Worm (Caenorhabditis elegans) whole organism, mixed stage, embryonic: ENCODE results near the gene C49A9.4.

Experiments used
- M03D4.4 ChIP-seq: sonication (generic microtip); optimal IDR thresholded peaks from 2 replicates; lab custom pipeline; 2017; ENCODE audit warnings: mild to moderate bottlenecking, missing genetic modification characterization, missing compliant biosample characterization
- bed-3 ChIP-seq: fragments of 200-800 bp; sonication (Bioruptor generic); optimal IDR thresholded peaks from 3 replicates; lab custom pipeline; 2018; ENCODE audit warnings: mild to moderate bottlenecking, missing genetic modification characterization, moderate library complexity, missing compliant biosample characterization
- blmp-1 ChIP-seq: fragments of 150-350 bp; optimal IDR thresholded peaks from 2 replicates; lab custom pipeline; 2014; ENCODE audit warnings: missing biosample characterization, missing genetic modification characterization
- ceh-39 ChIP-seq: fragments of 150-350 bp; optimal IDR thresholded peaks from 2 replicates; lab custom pipeline; 2014; ENCODE audit warnings: missing biosample characterization, missing genetic modification characterization
- ceh-43 ChIP-seq: fragments of 200-800 bp; sonication (Bioruptor generic); optimal IDR thresholded peaks from 2 replicates; lab custom pipeline; 2018; ENCODE audit warnings: mild to moderate bottlenecking, missing genetic modification characterization, moderate library complexity, missing compliant biosample characterization
- ceh-83 ChIP-seq: fragments of 200-800 bp; sonication (Bioruptor generic); optimal IDR thresholded peaks from 2 replicates; lab custom pipeline; 2018; ENCODE audit warnings: mild to moderate bottlenecking, missing genetic modification characterization, missing compliant biosample characterization
- ces-1 ChIP-seq: fragments of 150-350 bp; optimal IDR thresholded peaks from 2 replicates; lab custom pipeline; 2014; ENCODE audit warnings: missing biosample characterization, missing genetic modification reagents, missing genetic modification characterization
- drap-1 ChIP-seq: fragments of 200-800 bp; sonication (Bioruptor generic); optimal IDR thresholded peaks from 3 replicates; lab custom pipeline; 2018; ENCODE audit warnings: mild to moderate bottlenecking, missing genetic modification characterization, missing compliant biosample characterization
- elt-1 ChIP-seq: sonication (generic microtip); optimal IDR thresholded peaks from 2 replicates; lab custom pipeline; 2017; ENCODE audit warnings: missing genetic modification characterization, mild to moderate bottlenecking, missing compliant biosample characterization, antibody characterized with exemption, moderate library complexity, borderline replicate concordance; ENCODE audit not compliant: insufficient read depth
- elt-3 ChIP-seq: fragments of 150-350 bp; optimal IDR thresholded peaks from 2 replicates; lab custom pipeline; 2014; ENCODE audit warnings: missing biosample characterization, missing genetic modification characterization
- ham-2 ChIP-seq: fragments of 200-800 bp; sonication (Bioruptor generic); optimal IDR thresholded peaks from 2 replicates; lab custom pipeline; 2018; ENCODE audit warnings: mild to moderate bottlenecking, missing genetic modification characterization, missing compliant biosample characterization
- lin-13 ChIP-seq: fragments of 150-350 bp; optimal IDR thresholded peaks from 2 replicates; lab custom pipeline; 2014; ENCODE audit warnings: missing biosample characterization, missing genetic modification characterization
- lin-32 ChIP-seq: fragments of 200-800 bp; sonication (Bioruptor generic); optimal IDR thresholded peaks from 2 replicates; lab custom pipeline; 2018; ENCODE audit warnings: mild to moderate bottlenecking, missing genetic modification characterization, missing compliant biosample characterization
- lsy-2 ChIP-seq: fragments of 150-350 bp; optimal IDR thresholded peaks from 2 replicates; lab custom pipeline; 2014; ENCODE audit warnings: missing biosample characterization, missing genetic modification characterization
- mab-5 ChIP-seq: fragments of 150-350 bp; optimal IDR thresholded peaks from 2 replicates; lab custom pipeline; 2014; ENCODE audit warnings: missing biosample characterization, missing genetic modification characterization
- mep-1 ChIP-seq: fragments of 150-350 bp; optimal IDR thresholded peaks from 2 replicates; lab custom pipeline; 2017; ENCODE audit warnings: missing biosample characterization, missing genetic modification reagents, missing genetic modification characterization, inconsistent platforms
- mls-2 ChIP-seq: sonication (generic microtip); optimal IDR thresholded peaks from 2 replicates; lab custom pipeline; 2016; ENCODE audit warnings: mild to moderate bottlenecking, missing genetic modification characterization, moderate library complexity, missing compliant biosample characterization
- nhr-12 ChIP-seq: fragments of 150-350 bp; optimal IDR thresholded peaks from 2 replicates; lab custom pipeline; 2014; ENCODE audit warnings: missing biosample characterization, missing genetic modification characterization
- nhr-2 ChIP-seq: fragments of 150-350 bp; optimal IDR thresholded peaks from 2 replicates; lab custom pipeline; 2014; ENCODE audit warnings: missing biosample characterization, missing genetic modification characterization
- nhr-237 ChIP-seq: fragments of 150-350 bp; optimal IDR thresholded peaks from 2 replicates; lab custom pipeline; 2014; ENCODE audit warnings: missing biosample characterization, missing genetic modification characterization
- nhr-28 ChIP-seq: fragments of 150-350 bp; optimal IDR thresholded peaks from 2 replicates; lab custom pipeline; 2014; ENCODE audit warnings: missing biosample characterization, missing genetic modification characterization
- nhr-76 ChIP-seq: sonication (generic microtip); optimal IDR thresholded peaks from 2 replicates; lab custom pipeline; 2017; ENCODE audit warnings: missing biosample characterization, missing genetic modification characterization
- pha-4 ChIP-seq: fragments of 150-350 bp; optimal IDR thresholded peaks from 2 replicates; lab custom pipeline; 2018; ENCODE audit warnings: missing biosample characterization, missing genetic modification reagents, missing genetic modification characterization
- sem-2 ChIP-seq: fragments of 200-800 bp; sonication (Bioruptor generic); optimal IDR thresholded peaks from 2 replicates; lab custom pipeline; 2018; ENCODE audit warnings: mild to moderate bottlenecking, missing genetic modification characterization, missing compliant biosample characterization
- snpc-4 ChIP-seq: fragments of 150-350 bp; optimal IDR thresholded peaks from 2 replicates; lab custom pipeline; 2014; ENCODE audit warnings: missing biosample characterization, missing genetic modification characterization
- sptf-1 ChIP-seq: sonication (generic microtip); optimal IDR thresholded peaks from 2 replicates; lab custom pipeline; 2017; ENCODE audit warnings: mild to moderate bottlenecking, missing genetic modification characterization, moderate library complexity, missing compliant biosample characterization
- tbx-8 ChIP-seq: fragments of 200-800 bp; sonication (Bioruptor generic); optimal IDR thresholded peaks from 2 replicates; lab custom pipeline; 2018; ENCODE audit warnings: mild to moderate bottlenecking, missing genetic modification characterization, moderate library complexity, missing compliant biosample characterization
- unc-120 ChIP-seq: sonication (generic microtip); optimal IDR thresholded peaks from 2 replicates; lab custom pipeline; 2017; ENCODE audit warnings: missing genetic modification characterization, missing compliant biosample characterization; ENCODE audit not compliant: poor library complexity, severe bottlenecking
- unc-39 ChIP-seq: fragments of 150-350 bp; optimal IDR thresholded peaks from 2 replicates; lab custom pipeline; 2014; ENCODE audit warnings: missing biosample characterization, missing genetic modification characterization
- zip-8 ChIP-seq: fragments of 150-350 bp; optimal IDR thresholded peaks from 2 replicates; lab custom pipeline; 2014; ENCODE audit warnings: missing biosample characterization, missing genetic modification characterization
- ztf-11 ChIP-seq: fragments of 150-350 bp; optimal IDR thresholded peaks from 2 replicates; lab custom pipeline; 2014; ENCODE audit warnings: missing biosample characterization, missing genetic modification characterization

Gene C49A9.4

ce11 chrIV:6200249-6200648 is 19.2 kb upstream of the C49A9.4 start:
- TF ChIP-seq ceh-83 (GFP tag; lab: Kevin White, UChicago) (no peak), snpc-4 (tag; lab: Kevin White, UChicago) (no peak), bed-3 (GFP tag; lab: Kevin White, UChicago) (no peak), unc-120 (tag; lab: Kevin White, UChicago) (no peak), ces-1 (GFP tag; lab: Kevin White, UChicago) (no peak), nhr-76 (tag; lab: Kevin White, UChicago) (no peak), zip-8 (tag; lab: Kevin White, UChicago) (no peak), ceh-39 (no peak), mab-5 (no peak), lin-13 (tag; lab: Kevin White, UChicago) (no peak), sem-2 (GFP tag; lab: Kevin White, UChicago) (no peak), elt-3 (tag; lab: Kevin White, UChicago) (no peak), pha-4 (tag; lab: Kevin White, UChicago) (no peak), nhr-12 (tag; lab: Kevin White, UChicago) (no peak), nhr-28 (tag; lab: Kevin White, UChicago) (no peak)

- TF ChIP-seq nhr-28 (tag; lab: Kevin White, UChicago) (no peak), blmp-1 (no peak), nhr-12 (tag; lab: Kevin White, UChicago) (no peak), elt-1 (no peak), unc-39 (no peak), mep-1 (tag; lab: Kevin White, UChicago) (no peak), tbx-8 (GFP tag; lab: Kevin White, UChicago) (no peak), nhr-2 (tag; lab: Kevin White, UChicago) (no peak), lin-13 (tag; lab: Kevin White, UChicago) (no peak), ces-1 (GFP tag; lab: Kevin White, UChicago) (no peak), ceh-43 (no peak), elt-3 (tag; lab: Kevin White, UChicago) (no peak), drap-1 (no peak), zip-8 (tag; lab: Kevin White, UChicago) (no peak), lsy-2 (tag; lab: Kevin White, UChicago) (no peak), mls-2 (no peak)
Measured at ce11 chrIV:6201769-6202168, 17.7 kb upstream of the C49A9.4 start, which contains the start of gene tkr-2. tkr-2 (plus strand) TSS chrIV:6202069.

ce11 chrIV:6206294-6206776 is 13.2 kb upstream of the C49A9.4 start, which contains the start of gene C49A9.10:
C49A9.10 (minus strand) TSS chrIV:6206344.
- TF ChIP-seq ces-1 (GFP tag; lab: Kevin White, UChicago) (peak; percentile 45), ztf-11 (tag; lab: Kevin White, UChicago) (no peak), lsy-2 (tag; lab: Kevin White, UChicago) (peak; percentile 64), lin-32 (GFP tag; lab: Kevin White, UChicago) (peak; percentile 1), bed-3 (GFP tag; lab: Kevin White, UChicago) (no peak), mab-5 (peak; percentile 28), ceh-39 (peak; percentile 47), ham-2 (no peak), unc-39 (no peak), lin-13 (tag; lab: Kevin White, UChicago) (peak; percentile 35), pha-4 (tag; lab: Kevin White, UChicago) (peak; percentile 51), nhr-2 (tag; lab: Kevin White, UChicago) (no peak), mep-1 (tag; lab: Kevin White, UChicago) (peak; percentile 54), nhr-237 (peak; percentile 29), mls-2 (no peak), ceh-83 (GFP tag; lab: Kevin White, UChicago) (no peak), M03D4.4 (tag; lab: Kevin White, UChicago) (peak; percentile 14), sem-2 (GFP tag; lab: Kevin White, UChicago) (no peak), elt-3 (tag; lab: Kevin White, UChicago) (no peak), sptf-1 (tag; lab: Kevin White, UChicago) (peak; percentile 65), nhr-12 (tag; lab: Kevin White, UChicago) (no peak), unc-120 (tag; lab: Kevin White, UChicago) (no peak), elt-1 (no peak), blmp-1 (no peak), tbx-8 (GFP tag; lab: Kevin White, UChicago) (no peak), nhr-76 (tag; lab: Kevin White, UChicago) (no peak)

ce11 chrIV:6209337-6209736 is 10.2 kb upstream of the C49A9.4 start:
- TF ChIP-seq zip-8 (tag; lab: Kevin White, UChicago) (peak; percentile 96), lsy-2 (tag; lab: Kevin White, UChicago) (no peak), nhr-28 (tag; lab: Kevin White, UChicago) (no peak)
- TF ChIP-seq, all 35 proteins: peak for 1
